Worm (Caenorhabditis elegans) whole organism, late embryonic: ENCODE measurements around the gene pax-1.

ENCODE experiments used
- C08G9.2 ChIP-seq: sonication (generic microtip); optimal IDR thresholded peaks from 2 replicates; lab custom pipeline; 2016; ENCODE audit warnings: mild to moderate bottlenecking, missing genetic modification characterization, moderate library complexity, missing compliant biosample characterization
- C38D4.7 ChIP-seq: fragments of 200-800 bp; sonication (Bioruptor generic); optimal IDR thresholded peaks from 2 replicates; lab custom pipeline; 2018; ENCODE audit warnings: mild to moderate bottlenecking, missing genetic modification characterization, moderate library complexity, missing compliant biosample characterization
- K02D7.2 ChIP-seq: sonication (generic microtip); optimal IDR thresholded peaks from 2 replicates; lab custom pipeline; 2017; ENCODE audit warnings: mild to moderate bottlenecking, missing genetic modification characterization, missing compliant biosample characterization
- K09A11.1 ChIP-seq: sonication (generic microtip); optimal IDR thresholded peaks from 2 replicates; lab custom pipeline; 2017; ENCODE audit warnings: antibody characterized with exemption, mild to moderate bottlenecking, missing genetic modification characterization, missing compliant biosample characterization; ENCODE audit not compliant: insufficient read depth
- T23F11.4 ChIP-seq: fragments of 200-800 bp; sonication (Bioruptor generic); optimal IDR thresholded peaks from 2 replicates; lab custom pipeline; 2018; ENCODE audit warnings: mild to moderate bottlenecking, missing genetic modification characterization, missing compliant biosample characterization
- Y22D7AL.16 ChIP-seq: sonication (generic microtip); optimal IDR thresholded peaks from 2 replicates; lab custom pipeline; 2016; ENCODE audit warnings: missing genetic modification characterization, missing compliant biosample characterization
- ahr-1 ChIP-seq: sonication (generic microtip); optimal IDR thresholded peaks from 2 replicates; lab custom pipeline; 2016; ENCODE audit warnings: missing genetic modification characterization, missing compliant biosample characterization
- ceh-18 ChIP-seq: sonication (generic microtip); optimal IDR thresholded peaks from 2 replicates; lab custom pipeline; 2016; ENCODE audit warnings: missing genetic modification characterization, missing compliant biosample characterization
- ceh-22 ChIP-seq: sonication (generic microtip); optimal IDR thresholded peaks from 2 replicates; lab custom pipeline; 2017; ENCODE audit warnings: missing biosample characterization, missing genetic modification characterization
- ceh-30 ChIP-seq: fragments of 150-350 bp; optimal IDR thresholded peaks from 2 replicates; lab custom pipeline; 2014; ENCODE audit warnings: missing biosample characterization, missing genetic modification characterization
- ceh-31 ChIP-seq: sonication (generic microtip); optimal IDR thresholded peaks from 2 replicates; lab custom pipeline; 2016; ENCODE audit warnings: missing genetic modification characterization, missing compliant biosample characterization
- ceh-48 ChIP-seq: sonication (generic microtip); optimal IDR thresholded peaks from 2 replicates; lab custom pipeline; 2016; ENCODE audit warnings: missing genetic modification characterization, inconsistent platforms, missing compliant biosample characterization
- ceh-6 ChIP-seq: fragments of 200-800 bp; sonication (Bioruptor generic); optimal IDR thresholded peaks from 2 replicates; lab custom pipeline; 2018; ENCODE audit warnings: mild to moderate bottlenecking, missing genetic modification characterization, missing compliant biosample characterization
- ceh-9 ChIP-seq: sonication (generic microtip); optimal IDR thresholded peaks from 2 replicates; lab custom pipeline; 2016; ENCODE audit warnings: mild to moderate bottlenecking, missing genetic modification characterization, inconsistent platforms, missing compliant biosample characterization
- che-1 ChIP-seq: sonication (generic microtip); optimal IDR thresholded peaks from 2 replicates; lab custom pipeline; 2016; ENCODE audit warnings: mild to moderate bottlenecking, missing genetic modification characterization, missing compliant biosample characterization
- eyg-1 ChIP-seq: sonication (generic microtip); optimal IDR thresholded peaks from 2 replicates; lab custom pipeline; 2016; ENCODE audit warnings: missing genotype, missing genetic modification characterization, missing compliant biosample characterization
- gmeb-2 ChIP-seq: sonication (generic microtip); optimal IDR thresholded peaks from 2 replicates; lab custom pipeline; 2016; ENCODE audit warnings: missing genetic modification characterization, inconsistent platforms, missing compliant biosample characterization
- hlh-15 ChIP-seq: sonication (generic microtip); optimal IDR thresholded peaks from 2 replicates; lab custom pipeline; 2016; ENCODE audit warnings: missing genetic modification characterization, missing compliant biosample characterization
- hlh-30 ChIP-seq: sonication (generic microtip); optimal IDR thresholded peaks from 2 replicates; lab custom pipeline; 2017; ENCODE audit warnings: antibody characterized with exemption, missing genetic modification characterization, missing compliant biosample characterization; ENCODE audit not compliant: insufficient read depth
- hlh-6 ChIP-seq: sonication (generic microtip); optimal IDR thresholded peaks from 2 replicates; lab custom pipeline; 2016; ENCODE audit warnings: missing genotype, missing genetic modification characterization, missing compliant biosample characterization
- madf-2 ChIP-seq: sonication (generic microtip); optimal IDR thresholded peaks from 2 replicates; lab custom pipeline; 2017; ENCODE audit warnings: missing genetic modification characterization, missing compliant biosample characterization
- nfya-1 ChIP-seq: sonication (generic microtip); optimal IDR thresholded peaks from 2 replicates; lab custom pipeline; 2017; ENCODE audit warnings: missing genetic modification characterization, mild to moderate bottlenecking, missing compliant biosample characterization, antibody characterized with exemption, moderate library complexity
- nhr-232 ChIP-seq: sonication (generic microtip); optimal IDR thresholded peaks from 2 replicates; lab custom pipeline; 2016; ENCODE audit warnings: missing genetic modification characterization, missing compliant biosample characterization
- npax-4 ChIP-seq: sonication (generic microtip); optimal IDR thresholded peaks from 2 replicates; lab custom pipeline; 2016; ENCODE audit warnings: missing genetic modification characterization, missing compliant biosample characterization
- odd-2 ChIP-seq: sonication (generic microtip); optimal IDR thresholded peaks from 2 replicates; lab custom pipeline; 2017; ENCODE audit warnings: antibody characterized with exemption, mild to moderate bottlenecking, missing genetic modification characterization, missing compliant biosample characterization
- pag-3 ChIP-seq: sonication (generic microtip); optimal IDR thresholded peaks from 2 replicates; lab custom pipeline; 2016; ENCODE audit warnings: missing compliant biosample characterization, missing genetic modification characterization, borderline replicate concordance
- pat-9 ChIP-seq: fragments of 200-800 bp; sonication (Bioruptor generic); optimal IDR thresholded peaks from 2 replicates; lab custom pipeline; 2018; ENCODE audit warnings: mild to moderate bottlenecking, missing genetic modification characterization, moderate library complexity, missing compliant biosample characterization
- pax-1 ChIP-seq: fragments of 150-350 bp; optimal IDR thresholded peaks from 2 replicates; lab custom pipeline; 2014; ENCODE audit warnings: missing biosample characterization, missing genetic modification characterization
- pha-4 ChIP-seq: fragments of 150-350 bp; optimal IDR thresholded peaks from 2 replicates; lab custom pipeline; 2018; ENCODE audit warnings: missing biosample characterization, missing genetic modification reagents, missing genetic modification characterization
- ref-2 ChIP-seq: sonication (generic microtip); optimal IDR thresholded peaks from 2 replicates; lab custom pipeline; 2016; ENCODE audit warnings: missing genetic modification characterization, missing compliant biosample characterization
- rnt-1 ChIP-seq: sonication (generic microtip); optimal IDR thresholded peaks from 2 replicates; lab custom pipeline; 2016; ENCODE audit warnings: missing genetic modification characterization, missing compliant biosample characterization
- sdc-2 ChIP-seq: sonication (generic microtip); optimal IDR thresholded peaks from 2 replicates; lab custom pipeline; 2016; ENCODE audit warnings: missing genotype, missing genetic modification characterization, missing compliant biosample characterization
- sox-4 ChIP-seq: sonication (generic microtip); optimal IDR thresholded peaks from 2 replicates; lab custom pipeline; 2017; ENCODE audit warnings: mild to moderate bottlenecking, missing genetic modification characterization, inconsistent platforms, missing compliant biosample characterization
- syd-9 ChIP-seq: sonication (generic microtip); optimal IDR thresholded peaks from 2 replicates; lab custom pipeline; 2016; ENCODE audit warnings: mild to moderate bottlenecking, missing genetic modification characterization, moderate library complexity, missing compliant biosample characterization
- tbx-2 ChIP-seq: sonication (generic microtip); optimal IDR thresholded peaks from 2 replicates; lab custom pipeline; 2016; ENCODE audit warnings: missing genetic modification characterization, missing compliant biosample characterization
- unc-55 ChIP-seq: sonication (generic microtip); optimal IDR thresholded peaks from 2 replicates; lab custom pipeline; 2017; ENCODE audit warnings: missing biosample characterization, missing genetic modification reagents, missing genetic modification characterization
- unc-86 ChIP-seq: sonication (generic microtip); optimal IDR thresholded peaks from 2 replicates; lab custom pipeline; 2016; ENCODE audit warnings: missing genetic modification characterization, missing compliant biosample characterization
- zip-5 ChIP-seq: sonication (generic microtip); optimal IDR thresholded peaks from 2 replicates; lab custom pipeline; 2016; ENCODE audit warnings: missing genetic modification characterization, missing compliant biosample characterization
- ztf-16 ChIP-seq: sonication (generic microtip); optimal IDR thresholded peaks from 2 replicates; lab custom pipeline; 2017; ENCODE audit warnings: missing genetic modification characterization, missing compliant biosample characterization

Gene pax-1

ce11 chrV:8228712-8229119, 4.0 kb downstream of the pax-1 start (continued):
- peak; percentile 49 for TF ChIP-seq nfya-1 (tag; lab: Kevin White, UChicago)
- TF ChIP-seq T23F11.4, result no peak
- TF ChIP-seq, all 69 proteins: peak for 11

DNA sequence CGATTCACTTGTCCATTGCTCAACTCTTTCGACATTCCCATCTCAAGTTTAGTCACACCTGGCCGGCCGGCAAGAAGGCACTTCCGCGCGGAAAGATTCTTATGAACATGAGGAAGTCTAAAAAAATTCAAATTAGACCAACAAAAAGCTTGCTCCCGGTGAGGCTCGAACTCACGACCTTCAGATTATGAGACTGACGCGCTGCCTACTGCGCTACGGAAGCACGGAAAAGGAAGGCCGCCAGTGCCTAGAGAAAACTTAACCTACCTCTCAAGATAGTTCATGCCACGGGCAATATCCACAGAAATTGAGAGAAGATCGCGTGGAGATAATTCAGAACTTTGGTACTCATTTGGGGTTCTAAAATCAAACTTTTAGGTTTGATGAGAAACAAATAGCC, 5.3 kb downstream of the pax-1 start:
- TF ChIP-seq Y22D7AL.16 (tag; lab: Kevin White, UChicago), result no peak
- no peak for TF ChIP-seq zip-5 (tag; lab: Kevin White, UChicago)
- peak; percentile 20 for TF ChIP-seq hlh-6
- no peak for TF ChIP-seq T23F11.4
- TF ChIP-seq ceh-18, result no peak
- TF ChIP-seq che-1, result peak; percentile 23
- peak; percentile 23 for TF ChIP-seq C08G9.2 (tag; lab: Kevin White, UChicago)

DNA sequence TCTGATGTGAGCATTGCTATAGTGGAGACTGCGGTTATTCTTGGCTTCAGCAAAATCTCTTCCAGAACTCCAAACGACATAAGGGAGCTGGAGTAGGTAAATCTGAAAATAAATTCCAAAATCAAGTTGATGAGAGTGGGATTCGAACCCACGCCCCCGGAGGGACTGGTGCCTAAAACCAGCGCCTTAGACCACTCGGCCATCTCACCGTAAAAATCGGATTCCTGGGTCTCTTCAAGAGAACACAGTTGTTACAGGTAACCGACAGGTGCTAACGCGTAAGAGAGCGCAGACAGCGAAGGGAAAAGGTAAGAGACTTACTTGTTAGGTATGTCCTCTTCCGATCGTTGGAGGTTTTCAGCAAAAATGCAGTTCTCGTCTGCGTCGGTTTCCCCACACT, 10.6 kb downstream of the pax-1 start:
- TF ChIP-seq pag-3, result no peak
- no peak for TF ChIP-seq npax-4 (tag; lab: Kevin White, UChicago)
- TF ChIP-seq zip-5 (tag; lab: Kevin White, UChicago), result no peak
- TF ChIP-seq K09A11.1 (tag; lab: Kevin White, UChicago), result no peak
- TF ChIP-seq syd-9 (tag; lab: Kevin White, UChicago), result no peak
- TF ChIP-seq rnt-1, result no peak
- no peak for TF ChIP-seq odd-2
- no peak for TF ChIP-seq C08G9.2 (tag; lab: Kevin White, UChicago)
- no peak for TF ChIP-seq ceh-22 (tag; lab: Kevin White, UChicago)
- no peak for TF ChIP-seq eyg-1 (tag; lab: Kevin White, UChicago)
- no peak for TF ChIP-seq hlh-6
- TF ChIP-seq ceh-6 (GFP tag; lab: Kevin White, UChicago), result peak; percentile 16
- no peak for TF ChIP-seq nfya-1 (tag; lab: Kevin White, UChicago)
- TF ChIP-seq pat-9 (tag; lab: Kevin White, UChicago), result no peak
- no peak for TF ChIP-seq pha-4 (tag; lab: Kevin White, UChicago)
- peak; percentile 3 for TF ChIP-seq sdc-2 (tag; lab: Kevin White, UChicago)
- peak; percentile 46 for TF ChIP-seq nhr-232 (tag; lab: Kevin White, UChicago)
- no peak for TF ChIP-seq unc-55 (GFP tag; lab: Kevin White, UChicago)
- no peak for TF ChIP-seq C38D4.7 (GFP tag; lab: Kevin White, UChicago)
- TF ChIP-seq ahr-1 (tag; lab: Kevin White, UChicago), result no peak
- no peak for TF ChIP-seq ceh-30
- TF ChIP-seq ref-2 (tag; lab: Kevin White, UChicago), result peak; percentile 52
- TF ChIP-seq ceh-31, result no peak
- TF ChIP-seq madf-2, result no peak
- no peak for TF ChIP-seq tbx-2
- no peak for TF ChIP-seq ceh-48
- TF ChIP-seq hlh-30, result peak; percentile 1
- TF ChIP-seq gmeb-2 (tag; lab: Kevin White, UChicago), result no peak
- TF ChIP-seq K02D7.2 (tag; lab: Kevin White, UChicago), result no peak

ce11 chrV:8238290-8238689, 13.6 kb downstream of the pax-1 start, which contains the start of gene rol-3:
rol-3 (minus strand) TSS chrV:8238409.
- TF ChIP-seq eyg-1 (tag; lab: Kevin White, UChicago) (no peak), ztf-16 (tag; lab: Kevin White, UChicago) (no peak), sox-4 (tag; lab: Kevin White, UChicago) (no peak), ceh-18 (no peak), K09A11.1 (tag; lab: Kevin White, UChicago) (no peak), hlh-15 (no peak), hlh-6 (no peak), ceh-9 (tag; lab: Kevin White, UChicago) (no peak), pax-1 (tag; lab: Kevin White, UChicago) (no peak), ref-2 (tag; lab: Kevin White, UChicago) (no peak), ceh-31 (no peak), unc-86 (tag; lab: Kevin White, UChicago) (no peak)
